Fruit fly (Drosophila melanogaster) whole organism, embryonic: ENCODE results near the gene CG34305.

ENCODE experiments used
- CG13894 ChIP-seq: fragments of 200-800 bp; sonication (Bioruptor generic); optimal IDR thresholded peaks from 3 replicates; lab custom pipeline; 2018; ENCODE audit warnings: missing biosample characterization, mild to moderate bottlenecking, missing genetic modification characterization, moderate library complexity
- CG14050 ChIP-seq: fragments of 200-800 bp; sonication (Bioruptor generic); IDR thresholded peaks from 3 replicates; pipeline ENCODE4 v1.3.6; 2022; ENCODE audit warnings: missing biosample characterization, missing genetic modification characterization
- CG17568 ChIP-seq: fragments of 200-800 bp; sonication (Bioruptor generic); optimal IDR thresholded peaks from 2 replicates; lab custom pipeline; 2018; ENCODE audit warnings: missing biosample characterization, mild to moderate bottlenecking, missing genetic modification characterization, moderate library complexity
- CG3847 ChIP-seq: fragments of 200-800 bp; sonication (Bioruptor generic); IDR thresholded peaks from 2 replicates; pipeline ENCODE4 v1.3.6; 2022; ENCODE audit warnings: missing biosample characterization, missing genetic modification characterization
- CG7745 ChIP-seq: fragments of 200-800 bp; sonication (Bioruptor generic); optimal IDR thresholded peaks from 2 replicates; lab custom pipeline; 2018; ENCODE audit warnings: missing biosample characterization, mild to moderate bottlenecking, missing genetic modification characterization, moderate library complexity
- CG9797 ChIP-seq: fragments of 200-800 bp; sonication (Bioruptor generic); optimal IDR thresholded peaks from 3 replicates; lab custom pipeline; 2018; ENCODE audit warnings: missing biosample characterization, mild to moderate bottlenecking, missing genetic modification characterization
- Jarid2 ChIP-seq: fragments of 200-800 bp; sonication (Bioruptor generic); optimal IDR thresholded peaks from 3 replicates; lab custom pipeline; 2017; ENCODE audit warnings: mild to moderate bottlenecking, missing biosample characterization, missing genetic modification reagents, missing genetic modification characterization
- fd64A ChIP-seq: fragments of 200-800 bp; sonication (Bioruptor generic); optimal IDR thresholded peaks from 3 replicates; lab custom pipeline; 2018; ENCODE audit warnings: missing biosample characterization, mild to moderate bottlenecking, missing genetic modification characterization
- hbn ChIP-seq: fragments of 200-800 bp; sonication (Bioruptor generic); IDR thresholded peaks from 2 replicates; pipeline ENCODE4 v1.3.6; 2022; ENCODE audit warnings: missing biosample characterization, missing genetic modification characterization; ENCODE audit not compliant: partially characterized antibody
- nerfin-1 ChIP-seq: fragments of 200-800 bp; sonication (Bioruptor generic); optimal IDR thresholded peaks from 3 replicates; lab custom pipeline; 2019; ENCODE audit warnings: missing biosample characterization, mild to moderate bottlenecking, missing genetic modification characterization, moderate library complexity
- sens ChIP-seq: fragments of 200-800 bp; sonication (Bioruptor generic); peaks from one replicate; lab custom pipeline; 2016; ENCODE audit warnings: missing biosample characterization, missing genetic modification characterization
- sima ChIP-seq: fragments of 200-800 bp; sonication (Bioruptor generic); optimal IDR thresholded peaks from 2 replicates; lab custom pipeline; 2016; ENCODE audit warnings: missing biosample characterization, missing genetic modification characterization

dm6 chr3R:4236534-4236933 lies 6.4 kb downstream of the CG34305 start:
- no peak for TF ChIP-seq CG3847 (GFP tag; lab: Robert Waterston, UW)
- TF ChIP-seq Jarid2 (GFP tag; lab: Kevin White, UChicago) = no peak
- TF ChIP-seq nerfin-1 (tag; lab: Kevin White, UChicago) = no peak
- no peak for TF ChIP-seq sima (GFP tag; lab: Kevin White, UChicago)
- no peak for TF ChIP-seq fd64A (GFP tag; lab: Kevin White, UChicago)
- TF ChIP-seq hbn (GFP tag; lab: Robert Waterston, UW) = no peak
- TF ChIP-seq CG17568 (GFP tag; lab: Kevin White, UChicago) = no peak
- TF ChIP-seq sens (GFP tag; lab: Kevin White, UChicago) = no peak
- TF ChIP-seq CG7745 (tag; lab: Kevin White, UChicago) = no peak
- TF ChIP-seq CG13894 = no peak
- TF ChIP-seq CG9797 (GFP tag; lab: Kevin White, UChicago) = no peak
- TF ChIP-seq CG14050 (GFP tag; lab: Robert Waterston, UW) = no peak
